Fruit fly (Drosophila melanogaster) whole organism, prepupa: ENCODE measurements around the gene CG3397.

ENCODE experiments used
- CG9139 ChIP-seq: fragments of 200-800 bp; sonication (Bioruptor generic); optimal IDR thresholded peaks from 3 replicates; lab custom pipeline; 2017; ENCODE audit warnings: missing biosample characterization, mild to moderate bottlenecking, missing genetic modification characterization
- fd85E ChIP-seq: fragments of 200-800 bp; sonication (Bioruptor generic); optimal IDR thresholded peaks from 3 replicates; lab custom pipeline; 2016; ENCODE audit warnings: missing biosample characterization, missing genetic modification characterization
- spab ChIP-seq: fragments of 200-800 bp; sonication (Bioruptor generic); optimal IDR thresholded peaks from 2 replicates; lab custom pipeline; 2017; ENCODE audit warnings: missing biosample characterization, mild to moderate bottlenecking, missing genetic modification characterization, missing genetic modification reagents

dm6 chr3R:11933903-11934302 lies 50.4 kb downstream of the CG3397 start:
- TF ChIP-seq fd85E (no peak), CG9139 (GFP tag; lab: Kevin White, UChicago) (no peak), spab (GFP tag; lab: Kevin White, UChicago) (no peak)
